Worm (Caenorhabditis elegans): ENCODE results near the gene H12C20.7.
A peak's percentile ranks its signal among the peaks of the same experiment; 100 is the strongest.

The H12C20.7 gene

DNA sequence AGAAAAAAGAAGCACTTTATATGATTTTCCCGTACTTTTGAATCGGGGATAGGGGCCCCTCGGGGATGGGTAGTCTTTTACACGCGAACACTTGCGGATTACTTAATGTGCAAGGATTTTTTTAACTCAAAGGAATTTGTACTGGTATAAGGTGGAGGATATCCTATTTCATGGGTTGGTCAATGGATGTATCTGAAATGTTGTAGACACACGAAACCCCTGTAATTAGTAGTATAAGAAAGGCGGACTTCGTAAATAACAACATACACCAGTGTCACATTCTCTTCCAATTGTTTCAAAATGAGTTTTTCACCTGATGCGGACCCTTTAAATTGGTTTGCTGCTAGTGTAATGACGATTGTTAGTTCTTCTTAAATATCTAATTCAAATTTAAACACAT is 20.6 kb upstream of the H12C20.7 start, which contains the start of gene srx-80:
srx-80 (plus strand) TSS at position 301 of the 400 bp plus-strand sequence.
- TF ChIP-seq fax-1 (tag; optimal IDR thresholded peaks at IDR 0.05) (no peak), C08G9.2 (tag; optimal IDR thresholded peaks at IDR 0.05) (no peak), pax-1 (tag; optimal IDR thresholded peaks at IDR 0.05) (no peak), sox-4 (tag; optimal IDR thresholded peaks at IDR 0.05) (no peak), unc-42 (tag; optimal IDR thresholded peaks at IDR 0.05) (no peak), elt-2 (tag; optimal IDR thresholded peaks at IDR 0.05) (no peak), sox-2 (GFP tag; IDR thresholded peaks at IDR 0.05) (no peak), ceh-45 (GFP tag; IDR thresholded peaks at IDR 0.05) (no peak), ceh-48 (tag; optimal IDR thresholded peaks at IDR 0.05) (no peak), tbx-7 (tag; optimal IDR thresholded peaks at IDR 0.05) (no peak), ceh-31 (tag; optimal IDR thresholded peaks at IDR 0.05) (no peak)

DNA sequence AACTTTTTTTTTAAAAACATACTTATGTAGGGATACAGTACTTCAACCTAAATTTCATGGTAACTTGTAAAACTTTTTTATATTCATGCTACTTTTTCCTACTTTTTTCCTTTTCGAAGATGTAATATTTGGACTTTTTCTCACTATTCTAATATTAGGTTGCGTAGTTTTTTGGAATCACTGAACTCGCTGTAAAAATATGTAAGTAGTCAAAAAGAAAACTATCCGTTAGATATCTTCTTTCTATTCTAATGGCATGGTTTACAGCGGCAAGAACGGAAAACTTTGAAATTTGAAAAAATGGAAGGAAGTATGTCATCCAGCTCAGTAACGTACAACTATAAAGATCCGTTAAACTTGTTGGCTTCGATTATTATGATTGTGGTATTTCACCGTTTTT is 16.6 kb upstream of the H12C20.7 start, which contains the start of gene srx-82:
srx-82 (plus strand) TSS at position 301 of the 400 bp plus-strand sequence.
- TF ChIP-seq T23F11.4 (GFP tag; optimal IDR thresholded peaks at IDR 0.05) (no peak), hlh-6 (tag; optimal IDR thresholded peaks at IDR 0.05) (no peak), sox-2 (GFP tag; IDR thresholded peaks at IDR 0.05) (no peak)

DNA sequence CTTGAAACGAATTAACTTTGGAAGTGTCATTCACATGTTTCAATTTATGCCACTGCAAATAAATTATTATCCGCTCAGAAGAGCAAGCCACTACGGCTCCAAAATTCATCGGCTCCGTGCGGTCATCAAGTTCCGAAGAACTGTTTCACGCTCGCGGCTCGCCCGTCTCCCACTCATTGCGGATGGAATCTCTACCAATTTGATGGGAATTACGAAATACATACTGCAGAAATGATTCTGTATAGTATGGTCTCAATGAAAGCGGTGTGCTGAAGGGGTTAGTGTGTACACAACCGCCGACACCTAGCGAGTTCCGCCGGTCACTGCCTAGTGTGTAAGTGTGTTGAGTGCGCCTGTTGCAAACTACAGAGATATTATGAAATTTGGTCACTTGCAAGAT is 12.3 kb upstream of the H12C20.7 start:
- TF ChIP-seq unc-86 (tag; optimal IDR thresholded peaks at IDR 0.05): no peak
- TF ChIP-seq odd-2 (tag; optimal IDR thresholded peaks at IDR 0.05): no peak
- TF ChIP-seq ama-1 (optimal IDR thresholded peaks at IDR 0.05): peak; percentile 1

ce11 chrV:11583212-11583611 is 10.4 kb upstream of the H12C20.7 start, which contains the start of gene srx-88:
Gene srx-88 (plus strand): TSS chrV:11583512.
- TF ChIP-seq ceh-14 (tag; optimal IDR thresholded peaks at IDR 0.05): no peak
- no peak for TF ChIP-seq K09A11.1 (tag; optimal IDR thresholded peaks at IDR 0.05; ENCODE audit: insufficient read depth)
- no peak for TF ChIP-seq hlh-6 (tag; optimal IDR thresholded peaks at IDR 0.05)
- TF ChIP-seq fkh-6 (tag; optimal IDR thresholded peaks at IDR 0.05): no peak
- no peak for TF ChIP-seq pha-4 (tag; optimal IDR thresholded peaks at IDR 0.05)
- no peak for TF ChIP-seq hlh-13 (GFP tag; optimal IDR thresholded peaks at IDR 0.05)
- no peak for TF ChIP-seq ceh-48 (tag; optimal IDR thresholded peaks at IDR 0.05)
- TF ChIP-seq ceh-30 (tag; optimal IDR thresholded peaks at IDR 0.05): no peak
- no peak for TF ChIP-seq eyg-1 (tag; optimal IDR thresholded peaks at IDR 0.05)
- TF ChIP-seq tbx-7 (tag; optimal IDR thresholded peaks at IDR 0.05): no peak
- TF ChIP-seq ceh-6 (GFP tag; optimal IDR thresholded peaks at IDR 0.05): no peak
- TF ChIP-seq che-1 (tag; optimal IDR thresholded peaks at IDR 0.05): no peak
- TF ChIP-seq nfya-1 (tag; optimal IDR thresholded peaks at IDR 0.05): no peak
- TF ChIP-seq nhr-232 (tag; optimal IDR thresholded peaks at IDR 0.05): no peak
- TF ChIP-seq pat-9 (tag; optimal IDR thresholded peaks at IDR 0.05): no peak
- no peak for TF ChIP-seq gmeb-2 (tag; optimal IDR thresholded peaks at IDR 0.05)
- TF ChIP-seq elt-2 (tag; optimal IDR thresholded peaks at IDR 0.05): no peak
- TF ChIP-seq nhr-11 (tag; optimal IDR thresholded peaks at IDR 0.05): no peak
- TF ChIP-seq sdc-2 (tag; optimal IDR thresholded peaks at IDR 0.05): no peak

ce11 chrV:11580826-11581225 is 8.0 kb upstream of the H12C20.7 start, which contains the start of gene srx-90:
Gene srx-90 (plus strand): TSS chrV:11581126.
- TF ChIP-seq hlh-6 (tag; optimal IDR thresholded peaks at IDR 0.05) (no peak), ceh-6 (GFP tag; optimal IDR thresholded peaks at IDR 0.05) (no peak), syd-9 (tag; optimal IDR thresholded peaks at IDR 0.05) (no peak), npax-4 (tag; optimal IDR thresholded peaks at IDR 0.05) (no peak), nhr-232 (tag; optimal IDR thresholded peaks at IDR 0.05) (no peak), ttx-3 (tag; optimal IDR thresholded peaks at IDR 0.05) (no peak), hlh-8 (tag; optimal IDR thresholded peaks at IDR 0.05) (no peak), eyg-1 (tag; optimal IDR thresholded peaks at IDR 0.05) (no peak), ama-1 (optimal IDR thresholded peaks at IDR 0.05) (no peak), che-1 (tag; optimal IDR thresholded peaks at IDR 0.05) (no peak)

All from whole organism, late embryonic.